Fruit fly (Drosophila melanogaster) ovary, adult (tissue): ENCODE measurements around the gene p130CAS.

Experiments used
- CG17801 ChIP-seq: fragments of 200-800 bp; optimal IDR thresholded peaks from 2 replicates; lab custom pipeline; 2019; ENCODE audit warnings: missing biosample characterization, mild to moderate bottlenecking, missing genetic modification characterization, moderate library complexity; ENCODE audit not compliant: partially characterized antibody

The p130CAS gene

DNA sequence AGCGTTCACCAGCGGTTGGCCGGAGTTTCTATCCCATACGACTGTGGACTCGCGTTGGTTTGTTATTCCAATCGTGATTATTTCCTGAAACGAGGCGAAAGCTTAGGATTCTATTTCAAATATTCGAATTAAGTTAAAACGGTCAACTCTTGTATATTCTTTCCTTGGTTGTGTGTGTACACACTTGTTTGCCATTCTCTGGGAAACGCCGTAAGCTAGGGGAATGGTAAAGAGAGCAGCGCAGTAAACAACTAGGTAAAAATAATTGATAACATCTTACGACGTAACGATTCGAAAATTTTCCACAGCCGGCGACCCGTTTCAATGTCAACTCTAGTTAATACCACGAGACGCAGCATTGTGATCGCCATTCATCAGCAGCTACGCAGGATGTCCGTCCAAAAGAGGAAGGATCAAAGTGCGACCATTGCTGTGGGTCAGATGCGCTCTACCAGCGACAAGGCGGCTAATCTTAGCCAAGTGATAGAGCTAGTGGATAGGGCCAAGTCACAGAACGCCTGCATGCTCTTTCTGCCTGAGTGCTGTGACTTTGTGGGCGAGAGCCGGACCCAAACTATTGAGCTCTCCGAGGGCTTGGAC is 51.0 kb downstream of the p130CAS start, which contains the start of gene NitFhit:
TSS of gene NitFhit (plus strand) at position 195 of the 600 bp plus-strand sequence.
- no peak for TF ChIP-seq CG17801 (GFP tag; lab: Kevin White, UChicago)

DNA sequence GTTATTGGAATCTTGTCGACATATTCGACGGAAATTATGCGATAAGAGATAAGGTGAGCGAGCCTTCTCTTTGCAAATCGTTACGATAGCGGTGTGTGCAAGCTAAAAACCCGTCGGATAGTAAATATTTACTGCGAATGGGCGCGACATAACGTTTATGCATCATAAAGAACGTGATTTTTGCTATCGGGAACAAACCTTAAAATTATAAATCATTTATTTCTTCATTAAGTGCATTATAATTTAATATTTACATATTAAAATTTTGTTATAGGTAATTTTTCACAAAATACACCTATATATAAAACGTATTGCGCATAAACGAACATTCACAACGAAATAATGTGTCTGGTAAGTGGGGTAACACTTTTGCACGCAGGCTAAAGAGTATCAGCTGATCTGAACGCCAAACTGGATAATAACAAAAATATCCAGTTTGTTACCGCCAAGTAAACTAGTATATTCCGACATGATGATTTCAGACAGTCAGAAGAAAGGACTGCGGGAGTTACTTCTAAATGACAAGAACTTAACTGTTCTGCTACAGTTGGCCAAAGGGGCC is 53.1 kb downstream of the p130CAS start, which contains the start of the genes Gk1 and CG13876:
TSS of gene Gk1 (minus strand) at position 122 of the 562 bp plus-strand sequence.
TSS of gene CG13876 (plus strand) at position 412 of the 562 bp plus-strand sequence.
- TF ChIP-seq CG17801 (GFP tag; lab: Kevin White, UChicago), result peak; percentile 99

dm6 chr3L:211200-211599 is 58.5 kb downstream of the p130CAS start, which contains the start of gene Prp4k:
Prp4k (minus strand) TSS chr3L:211457.
- peak; percentile 40 for TF ChIP-seq CG17801 (GFP tag; lab: Kevin White, UChicago)

DNA sequence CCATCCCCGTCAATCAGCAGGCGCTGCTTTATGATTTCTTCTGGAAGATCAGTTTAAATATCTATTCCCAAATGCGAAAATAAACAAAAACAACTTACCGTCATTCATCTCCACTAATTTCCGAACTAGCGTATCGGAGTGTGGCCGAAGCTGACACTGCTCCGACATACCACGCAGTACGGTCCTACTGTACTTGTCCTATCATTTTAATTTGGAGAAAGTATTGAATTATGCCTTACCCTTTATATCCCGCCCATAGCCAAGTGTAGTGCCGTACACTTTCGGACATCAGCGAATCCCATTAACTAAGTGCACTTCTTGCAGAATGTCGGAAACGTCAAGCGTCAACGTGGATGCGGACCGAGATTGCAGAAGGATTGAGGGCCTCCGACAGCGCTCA is 59.8 kb downstream of the p130CAS start, which contains the start of the genes thoc7 and Dis3l2:
TSS of gene thoc7 (minus strand) at position 168 of the 400 bp plus-strand sequence.
TSS of gene Dis3l2 (plus strand) at position 190 of the 400 bp plus-strand sequence.
- peak; percentile 11 for TF ChIP-seq CG17801 (GFP tag; lab: Kevin White, UChicago)

dm6 chr3L:216325-216724 is 63.6 kb downstream of the p130CAS start, which contains the start of gene Kaz1-ORFB:
Kaz1-ORFB (plus strand) TSS chr3L:216625.
- TF ChIP-seq CG17801 (GFP tag; lab: Kevin White, UChicago), result no peak

- no peak for TF ChIP-seq CG17801 (GFP tag; lab: Kevin White, UChicago)
Measured at dm6 chr3L:217480-218118, 64.9 kb downstream of the p130CAS start, which contains the start of gene CG13877. CG13877 (plus strand) TSS chr3L:218068.

- peak; percentile 29 for TF ChIP-seq CG17801 (GFP tag; lab: Kevin White, UChicago)
Measured at dm6 chr3L:223019-223902, 70.6 kb downstream of the p130CAS start, which contains the start of the genes pyx and CG33229. pyx (minus strand) TSS chr3L:223069. CG33229 (plus strand) TSS chr3L:223852.
